Worm (Caenorhabditis elegans): ENCODE data around the gene his-16.

DNA sequence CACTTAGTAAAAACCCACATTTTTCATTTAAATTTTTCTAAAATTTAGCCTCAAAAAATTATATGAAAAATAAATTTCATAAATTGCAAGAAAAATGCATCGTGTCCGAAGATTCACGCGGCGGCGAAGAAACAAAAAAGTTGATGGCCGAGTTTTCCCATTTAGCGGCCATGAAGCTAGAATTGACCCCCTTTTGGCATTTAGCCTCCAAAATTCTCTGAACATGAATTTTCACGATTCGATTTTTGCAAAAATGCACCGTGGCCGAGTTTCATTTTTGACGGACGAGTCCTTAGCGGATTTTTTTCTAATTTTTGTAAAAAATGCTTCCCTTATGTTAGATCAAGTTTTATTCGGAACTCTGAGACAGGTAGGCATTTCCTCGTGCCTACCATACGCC is 2.4 kb downstream of the his-16 start:
- TF ChIP-seq pha-4 (tag; optimal IDR thresholded peaks at IDR 0.05): no peak
- TF ChIP-seq ztf-28 (GFP tag; IDR thresholded peaks at IDR 0.05): no peak
- TF ChIP-seq snpc-4 (GFP tag; optimal IDR thresholded peaks at IDR 0.05): no peak
- TF ChIP-seq snpc-4 (tag; optimal IDR thresholded peaks at IDR 0.05): no peak
- no peak for TF ChIP-seq ztf-26 (tag; optimal IDR thresholded peaks at IDR 0.05)
- TF ChIP-seq Y53G8AR.9 (GFP tag; conservative IDR thresholded peaks at IDR 0.05): no peak
- TF ChIP-seq pbrm-1 (GFP tag; IDR thresholded peaks at IDR 0.05): no peak
- TF ChIP-seq nhr-179 (tag; optimal IDR thresholded peaks at IDR 0.05): no peak
- TF ChIP-seq lin-54 (GFP tag; optimal IDR thresholded peaks at IDR 0.05): no peak
- no peak for TF ChIP-seq nhr-80 (tag; optimal IDR thresholded peaks at IDR 0.05)
- TF ChIP-seq egl-18 (GFP tag; IDR thresholded peaks at IDR 0.05): no peak

Data from whole organism, young adult.